Worm (Caenorhabditis elegans): ENCODE measurements around the gene taf-8.

Gene taf-8

DNA sequence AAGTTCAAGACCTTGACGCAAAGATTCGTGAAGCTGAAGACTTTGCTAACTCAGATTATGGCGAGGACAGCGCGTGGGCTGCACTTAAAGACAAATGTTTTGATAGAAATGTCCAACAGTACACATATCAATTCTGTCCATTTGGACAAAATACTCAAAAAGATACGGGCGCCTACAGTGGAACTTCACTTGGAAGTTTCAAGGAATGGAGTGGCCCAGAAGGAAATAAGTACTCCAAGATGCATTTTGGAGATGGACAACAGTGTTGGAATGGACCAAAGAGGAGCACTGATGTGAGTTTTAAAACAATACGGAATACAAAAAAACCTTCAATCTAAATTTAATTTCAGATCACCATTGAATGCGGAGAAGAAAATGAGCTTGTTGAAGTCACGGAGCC is 43.2 kb upstream of the taf-8 start:
- TF ChIP-seq ama-1 (optimal IDR thresholded peaks at IDR 0.05): no peak
- no peak for TF ChIP-seq hmbx-1 (tag; optimal IDR thresholded peaks at IDR 0.05)
- no peak for TF ChIP-seq ceh-13 (GFP tag; optimal IDR thresholded peaks at IDR 0.05)
- TF ChIP-seq tra-4 (tag; optimal IDR thresholded peaks at IDR 0.05): no peak
- TF ChIP-seq B0310.2 (tag; optimal IDR thresholded peaks at IDR 0.05): no peak
- no peak for TF ChIP-seq ceh-36 (tag; optimal IDR thresholded peaks at IDR 0.05)
- TF ChIP-seq tbx-37 (GFP tag; conservative IDR thresholded peaks at IDR 0.05): no peak

DNA sequence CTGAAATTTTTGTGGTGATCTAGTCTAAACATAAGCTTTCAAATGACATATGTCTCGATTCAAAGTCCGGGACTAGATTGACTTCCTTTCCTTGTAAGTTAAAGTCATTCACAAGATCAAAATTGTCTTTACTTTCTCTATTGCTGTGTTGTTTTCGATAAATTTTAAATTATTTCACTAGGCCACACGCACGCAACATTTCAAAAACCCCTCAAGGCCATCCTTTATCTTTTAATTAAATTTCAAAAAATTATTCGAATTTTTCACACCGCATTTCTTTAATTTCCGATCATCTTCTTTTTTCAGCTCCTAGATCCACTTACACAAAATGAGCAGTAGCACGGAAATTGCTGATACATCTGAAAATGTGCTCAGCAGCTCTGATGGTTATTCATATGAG is 32.8 kb upstream of the taf-8 start, which contains the start of gene ZK1307.7:
Gene ZK1307.7 (plus strand): TSS at position 301 of the 400 bp plus-strand sequence.
- TF ChIP-seq scrt-1 (GFP tag; IDR thresholded peaks at IDR 0.05): no peak
- no peak for TF ChIP-seq hmbx-1 (tag; optimal IDR thresholded peaks at IDR 0.05)
- no peak for TF ChIP-seq hmg-4 (GFP tag; optimal IDR thresholded peaks at IDR 0.05)
- no peak for TF ChIP-seq tra-4 (tag; optimal IDR thresholded peaks at IDR 0.05)
- no peak for TF ChIP-seq tbx-37 (GFP tag; conservative IDR thresholded peaks at IDR 0.05)
- TF ChIP-seq hnd-1 (tag; optimal IDR thresholded peaks at IDR 0.05): no peak
- TF ChIP-seq flt-1 (GFP tag; IDR thresholded peaks at IDR 0.05): no peak
- no peak for TF ChIP-seq aly-1 (tag; optimal IDR thresholded peaks at IDR 0.05)
- TF ChIP-seq F13C5.2 (tag; optimal IDR thresholded peaks at IDR 0.05): no peak
- no peak for TF ChIP-seq pes-1 (GFP tag; IDR thresholded peaks at IDR 0.05)
- TF ChIP-seq B0310.2 (tag; optimal IDR thresholded peaks at IDR 0.05): no peak

DNA sequence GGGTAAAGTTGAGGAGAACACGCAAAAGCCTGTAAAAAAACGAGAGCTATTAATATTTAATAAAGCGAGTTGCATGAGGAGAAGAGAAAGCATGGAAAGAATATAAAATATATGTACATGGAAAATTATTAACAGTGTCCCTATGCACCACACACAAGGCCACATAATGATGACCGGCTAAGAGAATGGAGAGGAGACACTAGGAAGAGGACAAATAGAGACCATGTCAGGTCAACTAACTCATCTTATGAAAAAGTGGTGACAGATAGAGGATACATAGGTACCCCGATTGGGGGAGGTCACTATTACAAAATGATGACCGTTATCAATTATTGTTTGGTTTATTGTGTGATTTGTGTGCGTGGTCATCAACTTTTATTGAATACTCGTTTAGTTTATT is 24.7 kb upstream of the taf-8 start, which contains the start of gene fzr-1:
Gene fzr-1 (minus strand): TSS at position 29 of the 400 bp plus-strand sequence.
- TF ChIP-seq tbx-37 (GFP tag; conservative IDR thresholded peaks at IDR 0.05) (0 out of 2 replicates have a peak, but pooled peaks have one; percentile 10), hmbx-1 (tag; optimal IDR thresholded peaks at IDR 0.05) (no peak), flt-1 (GFP tag; IDR thresholded peaks at IDR 0.05) (0 out of 2 replicates have a peak, but pooled peaks have one; percentile 16)

DNA sequence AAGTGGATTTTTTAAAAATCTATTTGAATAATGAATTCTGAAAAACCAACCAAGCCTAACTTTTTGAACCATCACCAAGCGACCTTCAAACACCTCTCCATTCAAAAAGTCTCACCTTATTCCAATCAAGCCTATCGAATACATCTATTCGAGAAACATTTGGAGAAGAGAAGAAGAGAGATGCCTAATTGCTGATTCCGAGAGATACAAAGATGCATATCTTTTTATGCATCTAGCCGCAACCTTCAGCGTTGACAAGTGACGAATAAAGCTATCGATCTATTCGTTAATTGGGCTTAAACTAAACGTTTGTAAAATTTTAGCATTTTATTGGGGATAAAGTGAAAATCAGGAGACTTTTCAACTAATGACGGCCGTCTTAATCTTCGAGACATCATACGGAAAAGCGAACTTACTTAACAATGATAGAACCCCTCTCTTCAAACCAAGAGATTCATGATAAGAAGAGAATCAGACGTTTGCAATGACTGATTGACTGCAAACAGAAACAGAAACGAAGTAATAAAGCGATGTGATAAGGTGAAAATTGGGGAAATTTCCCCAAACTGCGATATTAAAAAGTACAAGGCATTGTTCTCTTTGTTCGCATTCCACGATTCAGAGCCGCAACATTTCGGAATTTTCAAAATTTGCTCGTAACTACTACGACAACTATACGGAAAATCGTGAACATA is 24.0 kb upstream of the taf-8 start:
- TF ChIP-seq scrt-1 (GFP tag; IDR thresholded peaks at IDR 0.05) (no peak), sea-1 (GFP tag; conservative IDR thresholded peaks at IDR 0.05) (no peak), tbx-11 (GFP tag; IDR thresholded peaks at IDR 0.05) (no peak), hnd-1 (tag; optimal IDR thresholded peaks at IDR 0.05) (no peak), ets-7 (tag; optimal IDR thresholded peaks at IDR 0.05) (no peak), ceh-13 (GFP tag; optimal IDR thresholded peaks at IDR 0.05) (no peak), aly-1 (tag; optimal IDR thresholded peaks at IDR 0.05) (no peak), hmg-4 (GFP tag; optimal IDR thresholded peaks at IDR 0.05) (no peak), B0310.2 (tag; optimal IDR thresholded peaks at IDR 0.05) (no peak), tbx-37 (GFP tag; conservative IDR thresholded peaks at IDR 0.05) (no peak), hmbx-1 (tag; optimal IDR thresholded peaks at IDR 0.05) (no peak), pes-1 (GFP tag; IDR thresholded peaks at IDR 0.05) (no peak), ama-1 (optimal IDR thresholded peaks at IDR 0.05) (no peak), ceh-36 (tag; optimal IDR thresholded peaks at IDR 0.05) (no peak)

DNA sequence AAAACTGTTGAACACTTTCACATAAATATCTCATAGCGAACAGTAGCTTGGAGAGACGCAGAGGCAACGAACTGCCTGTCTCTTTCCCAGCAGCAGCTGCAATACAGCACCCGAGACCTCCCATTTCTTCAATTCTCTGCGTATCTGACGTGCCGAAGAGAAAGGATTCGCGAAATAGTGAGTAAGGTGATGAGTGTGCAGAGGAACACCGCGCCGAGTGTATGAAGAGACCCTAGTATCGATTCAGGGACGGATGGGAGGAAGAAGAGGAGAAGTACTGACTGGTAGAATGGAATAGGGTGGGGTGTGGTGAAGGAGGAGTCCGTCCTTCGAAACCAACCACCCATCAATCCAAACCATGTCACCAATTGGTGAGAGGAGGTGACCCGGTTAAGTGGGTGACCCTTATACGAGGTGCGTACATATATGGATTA is 23.0 kb upstream of the taf-8 start:
- no peak for TF ChIP-seq aly-1 (tag; optimal IDR thresholded peaks at IDR 0.05)
- no peak for TF ChIP-seq flt-1 (GFP tag; IDR thresholded peaks at IDR 0.05)
- peak; percentile 42 for TF ChIP-seq F13C5.2 (tag; optimal IDR thresholded peaks at IDR 0.05)
- 0 out of 2 replicates have a peak, but pooled peaks have one; percentile 33 for TF ChIP-seq sea-1 (GFP tag; conservative IDR thresholded peaks at IDR 0.05)
- TF ChIP-seq hmg-4 (GFP tag; optimal IDR thresholded peaks at IDR 0.05): peak; percentile 77
- TF ChIP-seq scrt-1 (GFP tag; IDR thresholded peaks at IDR 0.05): no peak
- peak; percentile 4 for TF ChIP-seq ceh-13 (GFP tag; optimal IDR thresholded peaks at IDR 0.05)
- TF ChIP-seq ets-7 (tag; optimal IDR thresholded peaks at IDR 0.05): peak; percentile 7

DNA sequence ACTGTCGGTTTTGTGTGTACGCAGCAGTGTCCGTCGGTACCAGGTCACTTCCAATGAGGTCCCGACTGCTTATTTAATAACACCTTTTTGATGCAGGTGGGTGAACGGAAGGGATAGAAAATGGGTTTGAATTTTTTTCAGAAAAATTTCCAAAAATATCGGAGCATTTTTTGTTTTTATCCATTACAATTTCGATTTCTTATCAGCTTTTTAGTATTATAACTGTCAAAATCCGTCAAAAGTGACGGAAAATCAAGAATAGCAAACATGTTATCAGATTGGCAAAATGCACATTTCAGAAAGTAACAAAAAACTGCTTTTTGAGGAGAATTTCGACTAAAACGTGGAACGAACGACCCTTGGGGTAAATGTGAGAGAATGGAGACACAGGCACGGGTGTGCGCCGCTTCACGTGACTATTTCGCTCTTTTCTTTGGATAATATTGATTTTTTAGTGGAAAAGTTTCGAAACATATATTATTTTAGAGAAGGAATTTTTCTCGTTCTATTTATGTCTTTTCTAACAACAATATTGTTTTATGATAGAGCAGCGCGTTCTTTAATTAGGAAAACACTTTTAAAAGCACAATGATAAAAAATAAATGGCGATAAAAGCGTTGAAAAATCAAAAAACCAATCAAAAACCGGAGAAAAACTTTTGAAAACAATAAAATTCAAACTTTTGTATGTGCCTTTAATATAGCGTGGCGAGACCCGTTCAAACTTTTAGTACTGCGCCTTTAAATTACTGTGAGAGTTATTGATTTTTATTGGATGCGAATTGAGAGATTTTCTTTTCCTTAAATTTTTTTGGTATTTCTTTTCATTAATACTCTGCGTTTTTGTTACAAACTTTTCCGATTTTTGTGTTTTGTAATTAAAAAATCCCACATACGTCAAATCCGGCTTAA is 21.9 kb upstream of the taf-8 start, which contains the start of gene sqv-8:
Gene sqv-8 (plus strand): TSS at position 51 of the 911 bp plus-strand sequence.
- TF ChIP-seq hnd-1 (tag; optimal IDR thresholded peaks at IDR 0.05): no peak
- no peak for TF ChIP-seq tra-4 (tag; optimal IDR thresholded peaks at IDR 0.05)
- TF ChIP-seq hmbx-1 (tag; optimal IDR thresholded peaks at IDR 0.05): no peak
- no peak for TF ChIP-seq sea-1 (GFP tag; conservative IDR thresholded peaks at IDR 0.05)
- no peak for TF ChIP-seq ets-7 (tag; optimal IDR thresholded peaks at IDR 0.05)
- no peak for TF ChIP-seq ceh-36 (tag; optimal IDR thresholded peaks at IDR 0.05)
- no peak for TF ChIP-seq aly-1 (tag; optimal IDR thresholded peaks at IDR 0.05)
- no peak for TF ChIP-seq ceh-13 (GFP tag; optimal IDR thresholded peaks at IDR 0.05)
- no peak for TF ChIP-seq pes-1 (GFP tag; IDR thresholded peaks at IDR 0.05)
- no peak for TF ChIP-seq hmg-4 (GFP tag; optimal IDR thresholded peaks at IDR 0.05)
- no peak for TF ChIP-seq flt-1 (GFP tag; IDR thresholded peaks at IDR 0.05)
- no peak for TF ChIP-seq ama-1 (optimal IDR thresholded peaks at IDR 0.05)
- no peak for TF ChIP-seq tbx-11 (GFP tag; IDR thresholded peaks at IDR 0.05)
- TF ChIP-seq F13C5.2 (tag; optimal IDR thresholded peaks at IDR 0.05): no peak
- TF ChIP-seq scrt-1 (GFP tag; IDR thresholded peaks at IDR 0.05): no peak

DNA sequence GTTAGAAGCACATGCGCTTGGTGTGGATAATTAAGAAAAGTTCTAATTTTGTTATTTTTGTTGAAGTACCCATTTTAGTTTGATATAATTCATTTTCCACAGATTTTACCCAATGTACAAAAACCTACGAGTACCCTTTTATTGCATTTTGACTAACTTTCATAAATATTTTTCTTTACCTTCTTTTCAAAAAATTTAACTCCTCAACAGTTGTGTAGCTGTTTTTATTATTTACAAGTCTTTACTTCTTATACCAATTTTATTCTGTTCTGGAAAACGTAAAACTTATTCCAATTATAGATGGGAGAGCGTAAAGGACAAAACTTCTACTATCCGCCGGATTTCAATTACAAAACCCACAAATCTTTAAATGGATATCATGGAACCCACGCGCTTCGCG is 19.9 kb upstream of the taf-8 start, which contains the start of gene ZK1307.9:
Gene ZK1307.9 (plus strand): TSS at position 301 of the 400 bp plus-strand sequence.
- TF ChIP-seq flt-1 (GFP tag; IDR thresholded peaks at IDR 0.05) (no peak), sea-1 (GFP tag; conservative IDR thresholded peaks at IDR 0.05) (no peak), hnd-1 (tag; optimal IDR thresholded peaks at IDR 0.05) (no peak), scrt-1 (GFP tag; IDR thresholded peaks at IDR 0.05) (no peak), tbx-11 (GFP tag; IDR thresholded peaks at IDR 0.05) (no peak), tbx-37 (GFP tag; conservative IDR thresholded peaks at IDR 0.05) (no peak), hmg-4 (GFP tag; optimal IDR thresholded peaks at IDR 0.05) (no peak), ama-1 (optimal IDR thresholded peaks at IDR 0.05) (no peak), ceh-13 (GFP tag; optimal IDR thresholded peaks at IDR 0.05) (no peak), B0310.2 (tag; optimal IDR thresholded peaks at IDR 0.05) (no peak), hmbx-1 (tag; optimal IDR thresholded peaks at IDR 0.05) (no peak), pes-1 (GFP tag; IDR thresholded peaks at IDR 0.05) (no peak), ceh-36 (tag; optimal IDR thresholded peaks at IDR 0.05) (no peak), F13C5.2 (tag; optimal IDR thresholded peaks at IDR 0.05) (no peak), tra-4 (tag; optimal IDR thresholded peaks at IDR 0.05) (no peak), ets-7 (tag; optimal IDR thresholded peaks at IDR 0.05) (no peak), aly-1 (tag; optimal IDR thresholded peaks at IDR 0.05) (no peak)
